Fruit fly (Drosophila melanogaster) whole organism, embryonic: Measurements from ENCODE around the gene aop.

Experiments
- B-H1 ChIP-seq: fragments of 200-800 bp; sonication (Bioruptor generic); IDR thresholded peaks from 3 replicates; pipeline ENCODE4 v1.3.6; 2022; ENCODE audit warnings: missing biosample characterization, missing genetic modification characterization
- CG11247 ChIP-seq: fragments of 200-800 bp; sonication (Bioruptor generic); IDR thresholded peaks from 2 replicates; pipeline ENCODE4 v1.3.6; 2022; ENCODE audit warnings: missing biosample characterization, missing genetic modification characterization
- CG11456 ChIP-seq: fragments of 200-800 bp; sonication (Bioruptor generic); IDR thresholded peaks from 3 replicates; pipeline ENCODE4 v1.3.6; 2022; ENCODE audit warnings: missing biosample characterization, missing genetic modification characterization
- CG11560 ChIP-seq: fragments of 200-800 bp; sonication (Bioruptor generic); IDR thresholded peaks from 3 replicates; pipeline ENCODE4 v1.3.6; 2022; ENCODE audit warnings: missing biosample characterization, missing genetic modification characterization
- CG12104 ChIP-seq: fragments of 200-800 bp; sonication (Bioruptor generic); optimal IDR thresholded peaks from 3 replicates; lab custom pipeline; 2016; ENCODE audit warnings: missing biosample characterization, missing genetic modification characterization
- CG12155 ChIP-seq: fragments of 200-800 bp; sonication (Bioruptor generic); optimal IDR thresholded peaks from 3 replicates; lab custom pipeline; 2016; ENCODE audit warnings: missing biosample characterization, missing genetic modification characterization
- CG1602 ChIP-seq: fragments of 200-800 bp; sonication (Bioruptor generic); optimal IDR thresholded peaks from 3 replicates; lab custom pipeline; 2016; ENCODE audit warnings: missing biosample characterization, missing genetic modification characterization
- CG1647 ChIP-seq: fragments of 200-800 bp; sonication (Bioruptor generic); optimal IDR thresholded peaks from 3 replicates; lab custom pipeline; 2016; ENCODE audit warnings: missing biosample characterization, missing genetic modification characterization
- CG16815 ChIP-seq: fragments of 200-800 bp; sonication (Bioruptor generic); optimal IDR thresholded peaks from 3 replicates; lab custom pipeline; 2017; ENCODE audit warnings: missing biosample characterization, mild to moderate bottlenecking, missing genetic modification characterization
- CG17568 ChIP-seq: fragments of 200-800 bp; sonication (Bioruptor generic); optimal IDR thresholded peaks from 2 replicates; lab custom pipeline; 2018; ENCODE audit warnings: missing biosample characterization, mild to moderate bottlenecking, missing genetic modification characterization, moderate library complexity
- CG2129 ChIP-seq: fragments of 200-800 bp; sonication (Bioruptor generic); IDR thresholded peaks from 2 replicates; pipeline ENCODE4 v1.3.6; 2022; ENCODE audit warnings: missing biosample characterization, missing genetic modification characterization; ENCODE audit not compliant: partially characterized antibody
- CG31224 ChIP-seq: fragments of 200-800 bp; sonication (Bioruptor generic); IDR thresholded peaks from 2 replicates; pipeline ENCODE4 v1.3.6; 2022; ENCODE audit warnings: missing biosample characterization, missing genetic modification characterization
- CG31388 ChIP-seq: fragments of 200-800 bp; sonication (Bioruptor generic); optimal IDR thresholded peaks from 2 replicates; lab custom pipeline; 2016; ENCODE audit warnings: missing biosample characterization, missing genetic modification characterization
- CG31441 ChIP-seq: fragments of 200-800 bp; sonication (Bioruptor generic); IDR thresholded peaks from 2 replicates; pipeline ENCODE4 v1.3.6; 2022; ENCODE audit warnings: missing biosample characterization, missing genetic modification characterization
- CG4282 ChIP-seq: fragments of 200-800 bp; sonication (Bioruptor generic); optimal IDR thresholded peaks from 2 replicates; lab custom pipeline; 2016; ENCODE audit warnings: missing biosample characterization, missing genetic modification characterization
- CG6175 ChIP-seq: fragments of 200-800 bp; sonication (Bioruptor generic); IDR thresholded peaks from 3 replicates; pipeline ENCODE4 v1.3.6; 2022; ENCODE audit warnings: missing biosample characterization, missing genetic modification characterization
- CG7839 ChIP-seq: fragments of 200-800 bp; sonication (Bioruptor generic); optimal IDR thresholded peaks from 3 replicates; lab custom pipeline; 2018; ENCODE audit warnings: missing biosample characterization, mild to moderate bottlenecking, missing genetic modification characterization, moderate library complexity
- CG7928 ChIP-seq: fragments of 200-800 bp; sonication (Bioruptor generic); optimal IDR thresholded peaks from 2 replicates; lab custom pipeline; 2017; ENCODE audit warnings: missing biosample characterization, mild to moderate bottlenecking, missing genetic modification characterization
- CG9797 ChIP-seq: fragments of 200-800 bp; sonication (Bioruptor generic); optimal IDR thresholded peaks from 3 replicates; lab custom pipeline; 2018; ENCODE audit warnings: missing biosample characterization, mild to moderate bottlenecking, missing genetic modification characterization
- CG9817 ChIP-seq: fragments of 200-800 bp; sonication (Bioruptor generic); optimal IDR thresholded peaks from 2 replicates; lab custom pipeline; 2018; ENCODE audit warnings: missing biosample characterization, mild to moderate bottlenecking, missing genetic modification characterization, moderate library complexity
- Deaf1 ChIP-seq: fragments of 200-800 bp; optimal IDR thresholded peaks from 3 replicates; lab custom pipeline; 2019; ENCODE audit warnings: missing biosample characterization, mild to moderate bottlenecking, missing genetic modification characterization, moderate library complexity
- ERR ChIP-seq: fragments of 200-800 bp; sonication (Bioruptor generic); optimal IDR thresholded peaks from 2 replicates; lab custom pipeline; 2016; ENCODE audit warnings: missing biosample characterization, missing genetic modification characterization
- Ets97D ChIP-seq: fragments of 200-800 bp; sonication (Bioruptor generic); optimal IDR thresholded peaks from 3 replicates; lab custom pipeline; 2016; ENCODE audit warnings: missing biosample characterization, missing genetic modification characterization
- Mrtf ChIP-seq: fragments of 200-800 bp; sonication (Bioruptor generic); IDR thresholded peaks from 3 replicates; pipeline ENCODE4 v1.3.6; 2022; ENCODE audit warnings: missing biosample characterization, missing genetic modification characterization
- NC2β ChIP-seq: fragments of 200-800 bp; sonication (Bioruptor generic); optimal IDR thresholded peaks from 2 replicates; lab custom pipeline; 2016; ENCODE audit warnings: missing biosample characterization, missing genetic modification characterization
- Pdp1 ChIP-seq, 2 experiments: fragments of 200-800 bp; sonication (Bioruptor generic); optimal IDR thresholded peaks; 3 replicates each; lab custom pipeline; 2016; ENCODE audit warnings: missing biosample characterization in 2 of 2, missing genetic modification characterization in 2 of 2, mild to moderate bottlenecking in 1 of 2, moderate library complexity in 1 of 2
- Rx ChIP-seq: fragments of 200-800 bp; sonication (Bioruptor generic); IDR thresholded peaks from 2 replicates; pipeline ENCODE4 v1.3.6; 2022; ENCODE audit warnings: missing biosample characterization, missing genetic modification characterization
- Xrp1 ChIP-seq: fragments of 200-800 bp; sonication (Bioruptor generic); IDR thresholded peaks from 2 replicates; pipeline ENCODE4 v1.3.6; 2022; ENCODE audit warnings: missing biosample characterization, missing genetic modification characterization
- bbx ChIP-seq: fragments of 200-800 bp; sonication (Bioruptor generic); IDR thresholded peaks from 2 replicates; pipeline ENCODE4 v1.3.6; 2022; ENCODE audit warnings: missing biosample characterization, missing genetic modification characterization; ENCODE audit not compliant: partially characterized antibody
- cad ChIP-seq: fragments of >200 bp; optimal IDR thresholded peaks from 2 replicates; lab custom pipeline; 2017; ENCODE audit warnings: missing biosample characterization, missing genetic modification characterization
- chif ChIP-seq, 2 experiments: fragments of 200-800 bp; sonication (Bioruptor generic); optimal IDR thresholded peaks; 3 replicates each; lab custom pipeline; 2016; ENCODE audit warnings: missing biosample characterization in 2 of 2, missing genetic modification characterization in 2 of 2
- croc ChIP-seq: fragments of 200-800 bp; sonication (Bioruptor generic); conservative IDR thresholded peaks from 3 replicates; pipeline ENCODE4 v1.3.6; 2022; ENCODE audit warnings: missing biosample characterization, missing genetic modification characterization
- dmrt11E ChIP-seq: fragments of 200-800 bp; sonication (Bioruptor generic); optimal IDR thresholded peaks from 3 replicates; lab custom pipeline; 2018; ENCODE audit warnings: missing biosample characterization, mild to moderate bottlenecking, missing genetic modification characterization, moderate library complexity
- dysf ChIP-seq: fragments of 200-800 bp; sonication (Bioruptor generic); IDR thresholded peaks from 3 replicates; pipeline ENCODE4 v1.3.6; 2022; ENCODE audit warnings: missing biosample characterization, missing genetic modification characterization
- ems ChIP-seq: fragments of 200-800 bp; sonication (Bioruptor generic); optimal IDR thresholded peaks from 3 replicates; lab custom pipeline; 2016; ENCODE audit warnings: missing biosample characterization, missing genetic modification characterization
- ind ChIP-seq: fragments of 200-800 bp; sonication (Bioruptor generic); optimal IDR thresholded peaks from 3 replicates; lab custom pipeline; 2016; ENCODE audit warnings: missing biosample characterization, missing genetic modification characterization
- kah ChIP-seq: fragments of 200-800 bp; sonication (Bioruptor generic); optimal IDR thresholded peaks from 2 replicates; lab custom pipeline; 2018; ENCODE audit warnings: missing biosample characterization, mild to moderate bottlenecking, missing genetic modification characterization
- ken ChIP-seq: fragments of 200-800 bp; sonication (Bioruptor generic); IDR thresholded peaks from 3 replicates; pipeline ENCODE4 v1.3.6; 2022; ENCODE audit warnings: missing biosample characterization, missing genetic modification characterization
- lab ChIP-seq: fragments of 200-800 bp; sonication (Bioruptor generic); optimal IDR thresholded peaks from 3 replicates; lab custom pipeline; 2017; ENCODE audit warnings: missing biosample characterization, missing genetic modification characterization, mild to moderate bottlenecking, moderate library complexity, missing genetic modification reagents
- mld ChIP-seq: fragments of 200-800 bp; sonication (Bioruptor generic); IDR thresholded peaks from 3 replicates; pipeline ENCODE4 v1.3.6; 2022; ENCODE audit warnings: missing biosample characterization, missing genetic modification characterization; ENCODE audit not compliant: partially characterized antibody
- prd ChIP-seq, 3 experiments: fragments of >200 bp in 2 of 3; fragments of 200-800 bp in 1 of 3; sonication (Bioruptor generic) in 1 of 3; optimal IDR thresholded peaks in 2 of 3; IDR thresholded peaks in 1 of 3; 2 replicates in 2 of 3; 3 replicates in 1 of 3; pipeline versions ENCODE4 v1.3.6 to Lab custom; 2017 to 2022; ENCODE audit warnings: missing biosample characterization in 1 of 3, missing genetic modification characterization in 1 of 3
- pzg ChIP-seq: fragments of 200-800 bp; sonication (Bioruptor generic); optimal IDR thresholded peaks from 3 replicates; lab custom pipeline; 2018; ENCODE audit warnings: missing biosample characterization, mild to moderate bottlenecking, missing genetic modification characterization, moderate library complexity
- run ChIP-seq: fragments of 200-800 bp; sonication (Bioruptor generic); optimal IDR thresholded peaks from 3 replicates; lab custom pipeline; 2018; ENCODE audit warnings: missing biosample characterization, mild to moderate bottlenecking, missing genetic modification characterization
- scrt ChIP-seq: fragments of 200-800 bp; sonication (Bioruptor generic); optimal IDR thresholded peaks from 2 replicates; lab custom pipeline; 2018; ENCODE audit warnings: missing biosample characterization, mild to moderate bottlenecking, missing genetic modification characterization, moderate library complexity
- stc ChIP-seq: fragments of 200-800 bp; sonication (Bioruptor generic); IDR thresholded peaks from 2 replicates; pipeline ENCODE4 v1.3.6; 2022; ENCODE audit warnings: missing biosample characterization, missing genetic modification characterization
- tll ChIP-seq, 2 experiments: fragments of 200-800 bp in 1 of 2; fragments of >200 bp in 1 of 2; sonication (Bioruptor generic) in 1 of 2; optimal IDR thresholded peaks; 2 replicates each; lab custom pipeline; 2017 to 2019; ENCODE audit warnings: missing biosample characterization in 2 of 2, missing genetic modification characterization in 2 of 2, mild to moderate bottlenecking in 1 of 2, moderate library complexity in 1 of 2
- z ChIP-seq: fragments of 200-800 bp; sonication (Bioruptor generic); IDR thresholded peaks from 3 replicates; pipeline ENCODE4 v1.3.6; 2022; ENCODE audit warnings: missing biosample characterization, missing genetic modification characterization
- zf30C ChIP-seq: fragments of 200-800 bp; sonication (Bioruptor generic); optimal IDR thresholded peaks from 3 replicates; lab custom pipeline; 2018; ENCODE audit warnings: missing biosample characterization, mild to moderate bottlenecking, missing genetic modification characterization
- zfh2 ChIP-seq: fragments of 200-800 bp; sonication (Bioruptor generic); optimal IDR thresholded peaks from 2 replicates; lab custom pipeline; 2016; ENCODE audit warnings: missing biosample characterization, missing genetic modification characterization

The aop gene

dm6 chr2L:2177969-2178809, at the start of gene aop (continued):
- TF ChIP-seq zf30C (GFP tag; lab: Kevin White, UChicago) (peak; percentile 39), lab (GFP tag; lab: Kevin White, UChicago) (peak; percentile 52), CG9817 (no peak), CG2129 (GFP tag; lab: Robert Waterston, UW) (no peak), kah (GFP tag; lab: Kevin White, UChicago) (peak; percentile 41), scrt (peak; percentile 42), croc (no peak), chif (GFP tag; optimal IDR thresholded peaks at IDR 0.05; lab: Kevin White, UChicago) (no peak), ken (no peak), CG31441 (peak; percentile 33; the same call in 1 of the 2 replicates), CG16815 (GFP tag; lab: Kevin White, UChicago) (no peak), z (GFP tag; lab: Robert Waterston, UW) (no peak; the same call in 2 of the 3 replicates), CG31224 (GFP tag; lab: Robert Waterston, UW) (no peak), pzg (GFP tag; lab: Kevin White, UChicago) (no peak), CG4282 (no peak), run (tag; lab: Kevin White, UChicago) (no peak), ERR (GFP tag; lab: Kevin White, UChicago) (no peak), cad (no peak), Ets97D (GFP tag; lab: Kevin White, UChicago) (no peak), prd (optimal IDR thresholded peaks at IDR 0.05; lab: Kevin White, UChicago) (no peak), prd (GFP tag; IDR thresholded peaks at IDR 0.05; lab: Robert Waterston, UW) (no peak), Pdp1 (GFP tag; optimal IDR thresholded peaks at IDR 0.05; lab: Kevin White, UChicago) (no peak), ind (GFP tag; lab: Kevin White, UChicago) (no peak), Mrtf (no peak), ems (GFP tag; lab: Kevin White, UChicago) (peak; percentile 7), mld (no peak), Xrp1 (GFP tag; lab: Robert Waterston, UW) (no peak; the same call in 1 of the 2 replicates), NC2β (GFP tag; lab: Kevin White, UChicago) (peak; percentile 29), CG31388 (GFP tag; lab: Kevin White, UChicago) (no peak), CG17568 (GFP tag; lab: Kevin White, UChicago) (no peak), CG7839 (peak; percentile 21), CG9797 (GFP tag; lab: Kevin White, UChicago) (no peak), dmrt11E (tag; lab: Kevin White, UChicago) (peak; percentile 8), tll (GFP tag; optimal IDR thresholded peaks at IDR 0.05; lab: Kevin White, UChicago) (peak in 1 of 2 experiments; percentile 77), Rx (no peak), B-H1 (GFP tag; lab: Robert Waterston, UW) (no peak), zfh2 (no peak), CG12155 (GFP tag; lab: Kevin White, UChicago) (peak; percentile 42), Deaf1 (tag; lab: Kevin White, UChicago) (peak; percentile 88), CG1602 (GFP tag; lab: Kevin White, UChicago) (no peak), CG11456 (no peak), bbx (GFP tag; lab: Robert Waterston, UW) (0 out of 2 replicates have a peak, but pooled peaks have one; percentile 17), CG11247 (GFP tag; lab: Robert Waterston, UW) (no peak; the same call in 1 of the 2 replicates), CG12104 (no peak), CG11560 (tag; lab: Robert Waterston, UW) (no peak), CG1647 (GFP tag; lab: Kevin White, UChicago) (peak; percentile 50), CG6175 (no peak), CG7928 (no peak), dysf (GFP tag; lab: Robert Waterston, UW) (no peak; the same call in 2 of the 3 replicates), stc (GFP tag; lab: Robert Waterston, UW) (no peak)
